Worm (Caenorhabditis elegans) whole organism, L1 larva: Measurements from ENCODE around the gene F14F9.8.

ENCODE experiments used
- alr-1 ChIP-seq: fragments of 200-800 bp; sonication (Bioruptor generic); optimal IDR thresholded peaks from 2 replicates; lab custom pipeline; 2018; ENCODE audit warnings: borderline replicate concordance, mild to moderate bottlenecking, missing genetic modification characterization, missing compliant biosample characterization
- ces-1 ChIP-seq: fragments of 150-350 bp; optimal IDR thresholded peaks from 2 replicates; lab custom pipeline; 2014; ENCODE audit warnings: missing biosample characterization, missing genetic modification reagents, missing genetic modification characterization
- efl-1 ChIP-seq, 4 experiments: fragments of 150-350 bp; optimal IDR thresholded peaks in 3 of 4; peaks in 1 of 4; 1 replicate in 1 of 4; 2 replicates in 3 of 4; lab custom pipeline; 2014; ENCODE audit warnings: missing biosample characterization in 2 of 4, missing genetic modification characterization in 2 of 4, missing genetic modification reagents in 2 of 4
- elt-2 ChIP-seq: sonication (generic microtip); optimal IDR thresholded peaks from 2 replicates; lab custom pipeline; 2016; ENCODE audit warnings: missing genetic modification characterization, mild to moderate bottlenecking, inconsistent platforms, missing compliant biosample characterization, missing genetic modification reagents
- grh-1 ChIP-seq: fragments of 200-800 bp; sonication (Bioruptor generic); IDR thresholded peaks from 2 replicates; pipeline ENCODE4 v1.3.6; 2022; ENCODE audit warnings: missing genetic modification reagents, missing genetic modification characterization, missing compliant biosample characterization
- hpl-2 ChIP-seq: fragments of 150-350 bp; optimal IDR thresholded peaks from 2 replicates; lab custom pipeline; 2014; ENCODE audit warnings: missing biosample characterization, missing genetic modification reagents, missing genetic modification characterization
- lir-3 ChIP-seq: sonication (generic microtip); optimal IDR thresholded peaks from 2 replicates; lab custom pipeline; 2016; ENCODE audit warnings: mild to moderate bottlenecking, missing genetic modification characterization, moderate library complexity, missing compliant biosample characterization; ENCODE audit not compliant: poor library complexity
- nhr-11 ChIP-seq: fragments of 150-350 bp; optimal IDR thresholded peaks from 2 replicates; lab custom pipeline; 2014; ENCODE audit warnings: missing biosample characterization, missing genetic modification characterization
- nhr-19 ChIP-seq: fragments of 200-800 bp; sonication (Bioruptor generic); conservative IDR thresholded peaks from 2 replicates; pipeline ENCODE4 v1.3.6; 2022; ENCODE audit warnings: missing genetic modification characterization, missing compliant biosample characterization
- nhr-20 ChIP-seq: sonication (generic microtip); optimal IDR thresholded peaks from 2 replicates; lab custom pipeline; 2016; ENCODE audit warnings: mild to moderate bottlenecking, missing genetic modification characterization, missing compliant biosample characterization
- nhr-28 ChIP-seq: fragments of 150-350 bp; optimal IDR thresholded peaks from 2 replicates; lab custom pipeline; 2014; ENCODE audit warnings: missing biosample characterization, missing genetic modification characterization
- nhr-77 ChIP-seq: fragments of 150-350 bp; optimal IDR thresholded peaks from 2 replicates; lab custom pipeline; 2014; ENCODE audit warnings: missing biosample characterization, missing genetic modification characterization
- nhr-84 ChIP-seq: sonication (generic microtip); optimal IDR thresholded peaks from 2 replicates; lab custom pipeline; 2017; ENCODE audit warnings: missing biosample characterization, missing genetic modification characterization
- nhr-90 ChIP-seq: sonication (generic microtip); optimal IDR thresholded peaks from 2 replicates; lab custom pipeline; 2016; ENCODE audit warnings: mild to moderate bottlenecking, missing genetic modification characterization, missing compliant biosample characterization; ENCODE audit not compliant: poor library complexity
- zag-1 ChIP-seq: fragments of 150-350 bp; optimal IDR thresholded peaks from 2 replicates; lab custom pipeline; 2014; ENCODE audit warnings: missing biosample characterization, missing genetic modification characterization

The F14F9.8 gene

DNA sequence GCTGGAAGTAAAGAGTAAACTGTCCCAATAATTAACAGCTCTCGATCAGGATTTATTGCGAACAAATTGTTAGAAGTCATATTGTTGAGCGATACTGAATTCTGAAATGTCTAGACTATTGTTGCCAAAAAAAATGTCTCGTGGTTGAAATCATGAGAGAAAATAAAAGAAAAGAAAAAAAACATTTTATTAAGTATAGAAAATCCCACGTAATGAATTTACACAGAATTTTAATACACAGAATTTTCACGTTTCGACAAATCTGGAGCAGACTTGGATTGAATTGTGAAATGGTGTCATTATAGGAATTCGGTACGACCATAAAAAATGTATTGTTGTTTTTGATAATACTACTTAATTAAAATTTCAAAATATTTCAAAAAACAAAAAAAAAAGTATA lies 42.7 kb downstream of the F14F9.8 start, which contains the start of gene srt-65:
Gene srt-65 (minus strand): TSS at position 101 of the 400 bp plus-strand sequence.
- TF ChIP-seq grh-1 (GFP tag; lab: Robert Waterston, UW) = no peak
- TF ChIP-seq ces-1 = no peak
- no peak for TF ChIP-seq nhr-19 (GFP tag; lab: Robert Waterston, UW)
- no peak for TF ChIP-seq nhr-84 (tag; lab: Kevin White, UChicago)
- TF ChIP-seq nhr-28 (tag; lab: Kevin White, UChicago) = no peak
- no peak for TF ChIP-seq nhr-11 (tag; lab: Kevin White, UChicago)
- TF ChIP-seq nhr-77 (tag; lab: Kevin White, UChicago) = no peak
- TF ChIP-seq nhr-90 = no peak
- no peak for TF ChIP-seq lir-3 (tag; lab: Kevin White, UChicago)
- no peak for TF ChIP-seq nhr-20 (tag; lab: Kevin White, UChicago)
- no peak for TF ChIP-seq alr-1
- TF ChIP-seq zag-1 = no peak

DNA sequence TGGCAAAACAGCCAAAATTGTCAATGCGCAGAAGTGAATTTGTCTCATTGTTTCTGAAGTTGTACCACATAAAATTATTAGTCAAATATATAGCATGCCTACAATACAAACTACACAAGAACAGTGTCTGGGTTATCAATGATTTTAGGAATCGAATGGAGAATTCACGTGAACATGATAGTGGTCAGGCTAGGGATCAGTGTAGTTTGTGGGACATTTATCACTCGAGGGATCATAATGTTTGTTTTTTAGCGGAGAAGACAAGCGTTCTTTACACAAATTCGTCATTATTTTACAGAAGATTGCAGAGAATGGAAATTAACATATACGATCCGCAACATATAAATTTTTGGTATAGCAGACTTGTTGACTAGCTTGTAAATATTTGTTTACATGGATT lies 47.1 kb downstream of the F14F9.8 start, which contains the start of gene ugt-51:
Gene ugt-51 (minus strand): TSS at position 101 of the 400 bp plus-strand sequence.
- no peak for TF ChIP-seq efl-1 (optimal IDR thresholded peaks at IDR 0.05; lab: Kevin White, UChicago)
- TF ChIP-seq efl-1 (GFP tag; optimal IDR thresholded peaks at IDR 0.05 in 1 of 2; lab: Kevin White, UChicago) = peak in 1 of 2 experiments; percentile 49
- TF ChIP-seq hpl-2 (GFP tag; lab: Kevin White, UChicago) = no peak

DNA sequence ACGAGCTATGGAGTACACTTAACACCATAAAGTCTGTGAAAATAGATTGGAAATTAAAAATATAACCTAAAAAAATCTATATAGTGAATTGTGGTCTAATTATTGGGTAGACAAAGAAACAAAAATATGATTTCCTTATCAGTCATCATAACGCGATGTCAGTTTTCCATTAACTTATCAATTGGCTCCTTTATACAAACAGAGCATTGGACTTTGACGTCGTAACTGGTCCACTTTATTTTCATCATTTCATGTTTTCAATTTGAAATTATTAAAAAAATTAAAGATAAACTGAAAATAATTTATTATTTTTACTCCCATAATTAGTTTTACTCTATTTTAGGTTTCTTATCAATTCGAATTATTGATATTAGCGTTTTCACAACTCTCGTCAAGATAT lies 47.9 kb downstream of the F14F9.8 start:
- TF ChIP-seq elt-2 (tag; lab: Kevin White, UChicago) = peak; percentile 6
- no peak for TF ChIP-seq efl-1 (optimal IDR thresholded peaks at IDR 0.05; lab: Kevin White, UChicago)
- TF ChIP-seq efl-1 (GFP tag; optimal IDR thresholded peaks at IDR 0.05 in 1 of 2; lab: Kevin White, UChicago) = no peak
